Worm (Caenorhabditis elegans) whole organism, young adult: ENCODE measurements around the gene K08F9.3.
"Not testable (repeated sequence)": the region's sequence is repeated elsewhere in the genome, so short reads cannot be mapped to it uniquely, and the experiment has no call there.

Experiments used
- T07F8.4 ChIP-seq: sonication (generic microtip); optimal IDR thresholded peaks from 2 replicates; lab custom pipeline; 2016; ENCODE audit warnings: mild to moderate bottlenecking, missing genetic modification characterization, moderate library complexity, missing compliant biosample characterization
- attf-3 ChIP-seq: fragments of 200-800 bp; sonication (Bioruptor generic); conservative IDR thresholded peaks from 2 replicates; pipeline ENCODE4 v1.3.6; 2022; ENCODE audit warnings: missing genetic modification reagents, missing genetic modification characterization, missing compliant biosample characterization
- ets-4 ChIP-seq: fragments of 200-800 bp; sonication (Bioruptor generic); optimal IDR thresholded peaks from 2 replicates; lab custom pipeline; 2018; ENCODE audit warnings: mild to moderate bottlenecking, missing genetic modification characterization, missing compliant biosample characterization
- him-1 ChIP-seq: sonication (generic microtip); optimal IDR thresholded peaks from 2 replicates; lab custom pipeline; 2016; ENCODE audit warnings: missing genotype, missing genetic modification reagents, missing genetic modification characterization, missing compliant biosample characterization
- hmg-20 ChIP-seq: fragments of 200-800 bp; sonication (Bioruptor generic); IDR thresholded peaks from 2 replicates; pipeline ENCODE4 v1.3.6; 2022; ENCODE audit warnings: missing genetic modification reagents, missing genetic modification characterization, missing compliant biosample characterization
- snpc-4 ChIP-seq, 5 experiments: fragments of 150-350 bp in 1 of 5; sonication (generic microtip) in 4 of 5; optimal IDR thresholded peaks; 2 replicates each; lab custom pipeline; 2014 to 2018; ENCODE audit warnings: missing genetic modification characterization in 5 of 5, missing biosample characterization in 3 of 5, antibody characterized with exemption in 2 of 5, mild to moderate bottlenecking in 2 of 5, missing compliant biosample characterization in 2 of 5, missing genotype in 2 of 5, moderate library complexity in 2 of 5, missing genetic modification reagents in 1 of 5

- TF ChIP-seq hmg-20 (GFP tag; lab: Robert Waterston, UW); snpc-4 (GFP tag; optimal IDR thresholded peaks at IDR 0.05; lab: Kevin White, UChicago); snpc-4 (tag; optimal IDR thresholded peaks at IDR 0.05; lab: Kevin White, UChicago); attf-3; T07F8.4 (tag; lab: Kevin White, UChicago); ets-4 (GFP tag; lab: Kevin White, UChicago); him-1 (tag; lab: Kevin White, UChicago): not testable (repeated sequence)
These were observed 15.2 kb upstream of the K08F9.3 start, which contains the start of gene ugt-30 for ce11 chrV:15125162-15125561.
